Worm (Caenorhabditis elegans) whole organism, L4/young adult: Measurements from ENCODE around the gene maph-9.

Experiments
- W03F9.2 ChIP-seq: fragments of 150-350 bp; optimal IDR thresholded peaks from 2 replicates; lab custom pipeline; 2014; ENCODE audit warnings: missing biosample characterization, missing genetic modification characterization
- dao-5 ChIP-seq: sonication (generic microtip); optimal IDR thresholded peaks from 2 replicates; lab custom pipeline; 2016; ENCODE audit warnings: missing genotype, missing genetic modification characterization, moderate library complexity, missing compliant biosample characterization
- him-1 ChIP-seq: sonication (generic microtip); optimal IDR thresholded peaks from 2 replicates; lab custom pipeline; 2016; ENCODE audit warnings: missing genotype, missing genetic modification reagents, missing genetic modification characterization, missing compliant biosample characterization

DNA sequence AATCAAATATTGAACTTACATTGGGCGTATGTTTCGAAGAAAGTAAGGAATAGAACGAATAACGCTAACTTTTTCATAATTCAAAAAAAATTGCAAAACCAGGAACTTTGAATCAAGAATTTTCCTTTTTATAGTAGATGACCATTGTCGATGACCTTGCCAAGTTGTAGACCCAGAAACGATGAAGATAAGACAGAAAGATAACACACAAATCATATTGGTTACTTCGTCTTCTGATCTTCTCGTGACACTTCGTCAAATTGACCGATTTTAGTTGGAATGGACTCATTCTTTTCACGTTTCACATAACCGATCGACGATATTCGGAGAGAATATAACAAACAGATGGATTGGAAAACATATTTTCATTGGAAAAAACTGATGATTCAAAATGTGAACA lies 24.6 kb upstream of the maph-9 start, which contains the start of gene grsp-3:
- TF ChIP-seq him-1 (tag; lab: Kevin White, UChicago) (no peak), W03F9.2 (tag; lab: Kevin White, UChicago) (no peak), dao-5 (no peak)
